Worm (Caenorhabditis elegans) whole organism, L1 larva: ENCODE data around the gene F53A9.6.

Source experiments
- C04F5.9 ChIP-seq: sonication (generic microtip); optimal IDR thresholded peaks from 2 replicates; lab custom pipeline; 2016; ENCODE audit warnings: missing genetic modification characterization, missing compliant biosample characterization
- C16A3.4 ChIP-seq: fragments of 150-350 bp; optimal IDR thresholded peaks from 2 replicates; lab custom pipeline; 2014; ENCODE audit warnings: missing biosample characterization, missing genetic modification characterization
- C34B4.2 ChIP-seq: sonication (generic microtip); optimal IDR thresholded peaks from 2 replicates; lab custom pipeline; 2017; ENCODE audit warnings: mild to moderate bottlenecking, missing genetic modification characterization, missing compliant biosample characterization
- ama-1 ChIP-seq: fragments of 150-350 bp; optimal IDR thresholded peaks from 2 replicates; lab custom pipeline; 2014
- blmp-1 ChIP-seq: fragments of 150-350 bp; optimal IDR thresholded peaks from 2 replicates; lab custom pipeline; 2014; ENCODE audit warnings: missing biosample characterization, missing genetic modification characterization
- ceh-8 ChIP-seq: fragments of 200-800 bp; sonication (Bioruptor generic); optimal IDR thresholded peaks from 2 replicates; lab custom pipeline; 2018; ENCODE audit warnings: mild to moderate bottlenecking, missing genetic modification characterization, moderate library complexity, missing compliant biosample characterization
- ceh-90 ChIP-seq: sonication (generic microtip); optimal IDR thresholded peaks from 2 replicates; lab custom pipeline; 2016; ENCODE audit warnings: missing genetic modification characterization, missing compliant biosample characterization
- egl-27 ChIP-seq, 2 experiments: fragments of 150-350 bp in 1 of 2; sonication (generic microtip); optimal IDR thresholded peaks; 3 replicates each; lab custom pipeline; 2017 to 2018; ENCODE audit warnings: missing biosample characterization in 2 of 2, missing genetic modification characterization in 2 of 2, missing genetic modification reagents in 2 of 2
- elt-2 ChIP-seq: sonication (generic microtip); optimal IDR thresholded peaks from 2 replicates; lab custom pipeline; 2016; ENCODE audit warnings: missing genetic modification characterization, mild to moderate bottlenecking, inconsistent platforms, missing compliant biosample characterization, missing genetic modification reagents
- fos-1 ChIP-seq: fragments of 150-350 bp; optimal IDR thresholded peaks from 2 replicates; lab custom pipeline; 2014; ENCODE audit warnings: missing biosample characterization, missing genetic modification characterization
- grh-1 ChIP-seq: fragments of 200-800 bp; sonication (Bioruptor generic); IDR thresholded peaks from 2 replicates; pipeline ENCODE4 v1.3.6; 2022; ENCODE audit warnings: missing genetic modification reagents, missing genetic modification characterization, missing compliant biosample characterization
- hlh-4 ChIP-seq: sonication (generic microtip); optimal IDR thresholded peaks from 2 replicates; lab custom pipeline; 2016; ENCODE audit warnings: mild to moderate bottlenecking, missing genetic modification characterization, missing compliant biosample characterization
- hpl-2 ChIP-seq: fragments of 150-350 bp; optimal IDR thresholded peaks from 2 replicates; lab custom pipeline; 2014; ENCODE audit warnings: missing biosample characterization, missing genetic modification reagents, missing genetic modification characterization
- isw-1 ChIP-seq: fragments of 200-800 bp; sonication (Bioruptor generic); IDR thresholded peaks from 2 replicates; pipeline ENCODE4 v1.3.6; 2022; ENCODE audit warnings: missing genetic modification characterization, missing compliant biosample characterization
- jun-1 ChIP-seq: fragments of 150-350 bp; optimal IDR thresholded peaks from 2 replicates; lab custom pipeline; 2014; ENCODE audit warnings: missing biosample characterization, missing genetic modification reagents, missing genetic modification characterization
- lin-13 ChIP-seq: fragments of 150-350 bp; optimal IDR thresholded peaks from 2 replicates; lab custom pipeline; 2014; ENCODE audit warnings: missing biosample characterization, missing genetic modification reagents, missing genetic modification characterization
- lin-14 ChIP-seq: fragments of 200-800 bp; sonication (Bioruptor generic); optimal IDR thresholded peaks from 2 replicates; lab custom pipeline; 2018; ENCODE audit warnings: mild to moderate bottlenecking, missing genetic modification characterization, moderate library complexity, missing compliant biosample characterization
- lir-3 ChIP-seq: sonication (generic microtip); optimal IDR thresholded peaks from 2 replicates; lab custom pipeline; 2016; ENCODE audit warnings: mild to moderate bottlenecking, missing genetic modification characterization, moderate library complexity, missing compliant biosample characterization; ENCODE audit not compliant: poor library complexity
- mdl-1 ChIP-seq, 2 experiments: fragments of 150-350 bp; optimal IDR thresholded peaks; 2 replicates each; lab custom pipeline; 2014 to 2017; ENCODE audit warnings: missing biosample characterization in 2 of 2, missing genetic modification characterization in 2 of 2, inconsistent platforms in 1 of 2
- nhr-12 ChIP-seq: sonication (generic microtip); optimal IDR thresholded peaks from 2 replicates; lab custom pipeline; 2017; ENCODE audit warnings: missing biosample characterization, missing genetic modification characterization
- nhr-20 ChIP-seq: sonication (generic microtip); optimal IDR thresholded peaks from 2 replicates; lab custom pipeline; 2016; ENCODE audit warnings: mild to moderate bottlenecking, missing genetic modification characterization, missing compliant biosample characterization
- nhr-47 ChIP-seq: sonication (generic microtip); optimal IDR thresholded peaks from 2 replicates; lab custom pipeline; 2016; ENCODE audit warnings: mild to moderate bottlenecking, missing genetic modification characterization, moderate library complexity, missing compliant biosample characterization
- nhr-85 ChIP-seq: sonication (generic microtip); peaks from one replicate; lab custom pipeline; 2016; ENCODE audit warnings: missing genetic modification characterization, inconsistent platforms, missing compliant biosample characterization
- nhr-90 ChIP-seq: sonication (generic microtip); optimal IDR thresholded peaks from 2 replicates; lab custom pipeline; 2016; ENCODE audit warnings: mild to moderate bottlenecking, missing genetic modification characterization, missing compliant biosample characterization; ENCODE audit not compliant: poor library complexity
- pqm-1 ChIP-seq: sonication (generic microtip); optimal IDR thresholded peaks from 3 replicates; lab custom pipeline; 2017; ENCODE audit warnings: missing biosample characterization, missing genetic modification characterization
- snpc-4 ChIP-seq: fragments of 150-350 bp; optimal IDR thresholded peaks from 2 replicates; lab custom pipeline; 2014; ENCODE audit warnings: missing biosample characterization, missing genetic modification characterization
- snu-23 ChIP-seq: sonication (generic microtip); optimal IDR thresholded peaks from 2 replicates; lab custom pipeline; 2016; ENCODE audit warnings: missing genetic modification characterization, missing compliant biosample characterization
- tbx-2 ChIP-seq: sonication (generic microtip); optimal IDR thresholded peaks from 2 replicates; lab custom pipeline; 2016; ENCODE audit warnings: missing genetic modification characterization, missing compliant biosample characterization
- unc-62 ChIP-seq: fragments of 150-350 bp; optimal IDR thresholded peaks from 2 replicates; lab custom pipeline; 2014; ENCODE audit warnings: missing biosample characterization, missing genetic modification reagents, missing genetic modification characterization
- vab-15 ChIP-seq: sonication (generic microtip); optimal IDR thresholded peaks from 2 replicates; lab custom pipeline; 2017; ENCODE audit warnings: missing genotype, mild to moderate bottlenecking, missing genetic modification characterization, missing compliant biosample characterization
- xbp-1 ChIP-seq: sonication (generic microtip); optimal IDR thresholded peaks from 2 replicates; lab custom pipeline; 2016; ENCODE audit warnings: missing genetic modification characterization, missing compliant biosample characterization
- zag-1 ChIP-seq: fragments of 150-350 bp; optimal IDR thresholded peaks from 2 replicates; lab custom pipeline; 2014; ENCODE audit warnings: missing biosample characterization, missing genetic modification characterization

Gene F53A9.6

DNA sequence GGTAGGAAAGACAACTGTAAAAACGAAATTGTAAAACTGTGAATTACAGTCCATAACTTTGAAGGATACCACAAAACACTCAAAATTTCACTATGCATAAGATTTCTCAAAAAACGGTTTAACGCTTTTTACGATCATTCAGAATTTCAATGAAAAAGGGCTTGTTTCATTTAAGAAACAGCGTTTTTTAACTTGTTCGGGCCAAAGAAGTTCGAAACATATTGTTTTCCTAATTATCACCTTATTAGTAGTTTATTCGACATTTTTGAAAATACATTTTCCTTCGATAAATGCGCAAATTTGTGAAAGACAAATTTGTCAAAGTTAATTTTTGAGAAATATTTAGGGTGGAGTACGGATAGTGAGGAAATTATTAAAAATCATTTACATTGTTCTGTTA is 8.8 kb downstream of the F53A9.6 start:
- no peak for TF ChIP-seq nhr-20 (tag; lab: Kevin White, UChicago)
- no peak for TF ChIP-seq nhr-12 (tag; lab: Kevin White, UChicago)
- no peak for TF ChIP-seq nhr-47 (tag; lab: Kevin White, UChicago)
- no peak for TF ChIP-seq xbp-1 (tag; lab: Kevin White, UChicago)
- no peak for TF ChIP-seq C04F5.9 (tag; lab: Kevin White, UChicago)
- TF ChIP-seq ama-1 (lab: Kevin White, UChicago): no peak
- no peak for TF ChIP-seq C34B4.2 (tag; lab: Kevin White, UChicago)
- no peak for TF ChIP-seq ceh-90 (tag; lab: Kevin White, UChicago)
- TF ChIP-seq elt-2 (tag; lab: Kevin White, UChicago): no peak
- TF ChIP-seq lin-13 (GFP tag; lab: Kevin White, UChicago): no peak
- TF ChIP-seq isw-1: no peak
- TF ChIP-seq mdl-1 (tag; optimal IDR thresholded peaks at IDR 0.05; lab: Kevin White, UChicago): no peak
- TF ChIP-seq zag-1 (tag; lab: Kevin White, UChicago): no peak
- no peak for TF ChIP-seq grh-1 (GFP tag; lab: Robert Waterston, UW)
- TF ChIP-seq vab-15 (tag; lab: Kevin White, UChicago): no peak
- TF ChIP-seq nhr-85 (tag; lab: Kevin White, UChicago): no peak
- no peak for TF ChIP-seq jun-1 (tag; lab: Kevin White, UChicago)

DNA sequence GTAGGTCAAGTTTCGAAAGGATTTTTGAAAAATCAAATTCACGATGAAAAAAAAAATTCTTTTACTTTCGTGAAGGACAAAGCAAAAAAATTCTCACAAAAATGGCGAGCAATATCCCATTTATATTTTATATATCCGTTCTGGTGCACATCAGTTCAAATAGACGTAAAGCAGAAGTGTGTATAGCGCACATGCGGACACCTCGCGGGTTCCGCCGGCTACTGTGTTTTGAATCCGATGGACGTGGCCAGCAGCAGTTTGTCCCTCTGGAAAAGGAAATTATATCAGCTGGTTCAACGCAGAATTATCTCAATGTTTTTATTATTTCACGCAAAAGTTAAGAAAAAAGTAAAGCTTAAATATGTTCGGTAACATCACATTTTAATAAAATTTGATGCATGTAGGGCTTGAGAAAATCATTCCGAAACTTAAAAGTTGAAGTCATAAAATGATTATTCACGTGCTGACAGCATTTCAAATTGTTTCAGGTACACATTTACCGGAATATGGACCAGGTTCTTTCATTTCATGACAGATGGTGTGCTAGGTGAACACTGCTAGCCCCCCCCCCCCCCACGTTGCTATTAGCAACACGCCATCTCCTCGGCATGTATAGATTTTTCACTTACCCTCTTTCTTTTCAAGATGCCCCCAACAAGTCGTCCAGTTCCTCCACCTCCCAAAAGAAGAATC is 9.8 kb downstream of the F53A9.6 start, which contains the start of gene jbts-14:
TSS of gene jbts-14 (plus strand) at position 643 of the 693 bp plus-strand sequence.
- no peak for TF ChIP-seq C16A3.4
- TF ChIP-seq snpc-4 (tag; lab: Kevin White, UChicago): peak; percentile 76

DNA sequence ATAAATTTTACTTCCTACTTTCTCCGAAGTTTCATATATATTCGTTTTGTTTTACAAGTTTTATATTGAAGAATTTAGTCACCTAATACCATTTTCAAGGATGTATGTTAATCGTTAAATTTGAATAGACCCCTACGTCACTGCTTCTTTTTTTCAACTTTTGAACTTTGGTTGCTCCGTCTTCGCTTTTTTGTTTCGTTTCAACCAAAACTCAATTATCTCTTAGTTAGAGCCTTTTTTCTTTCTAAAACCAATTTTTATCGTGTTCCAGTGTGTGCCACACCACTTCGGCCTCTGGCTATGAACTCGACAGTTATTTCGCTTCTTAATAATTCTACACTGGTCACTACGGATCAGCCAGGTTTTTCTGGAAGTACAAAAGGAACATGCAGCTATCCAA is 16.1 kb downstream of the F53A9.6 start, which contains the start of gene frpr-8:
TSS of gene frpr-8 (plus strand) at position 301 of the 400 bp plus-strand sequence.
- TF ChIP-seq nhr-47 (tag; lab: Kevin White, UChicago): no peak
- no peak for TF ChIP-seq mdl-1 (tag; optimal IDR thresholded peaks at IDR 0.05; lab: Kevin White, UChicago)
- TF ChIP-seq tbx-2 (tag; lab: Kevin White, UChicago): no peak
- no peak for TF ChIP-seq ceh-8 (GFP tag; lab: Kevin White, UChicago)
- TF ChIP-seq hpl-2 (GFP tag; lab: Kevin White, UChicago): no peak
- no peak for TF ChIP-seq hlh-4

DNA sequence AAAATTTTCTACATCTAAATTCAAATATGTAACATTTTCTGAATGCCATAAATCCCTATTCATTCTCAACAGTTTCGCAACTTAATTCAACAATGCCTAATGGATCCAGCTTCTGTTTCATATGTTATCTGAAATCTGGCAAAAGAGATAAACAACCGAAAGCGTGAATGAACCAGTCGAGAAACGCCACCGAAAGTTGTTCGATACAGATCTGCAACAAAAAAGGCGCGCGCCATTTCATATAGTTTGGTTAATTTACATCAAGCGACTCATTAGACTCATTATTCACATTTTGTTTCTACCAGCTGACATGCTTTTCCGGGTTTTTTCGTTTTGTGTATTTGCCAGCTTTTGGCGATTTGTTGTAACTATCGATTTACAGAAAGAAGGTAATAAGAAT is 32.0 kb downstream of the F53A9.6 start, which contains the start of gene K09E2.1:
TSS of gene K09E2.1 (plus strand) at position 301 of the 400 bp plus-strand sequence.
- TF ChIP-seq blmp-1 (tag; lab: Kevin White, UChicago) (no peak), egl-27 (tag; optimal IDR thresholded peaks at IDR 0.05; lab: Kevin White, UChicago) (no peak), elt-2 (tag; lab: Kevin White, UChicago) (no peak), lir-3 (tag; lab: Kevin White, UChicago) (no peak), nhr-90 (no peak), fos-1 (no peak), mdl-1 (tag; optimal IDR thresholded peaks at IDR 0.05; lab: Kevin White, UChicago) (no peak)

DNA sequence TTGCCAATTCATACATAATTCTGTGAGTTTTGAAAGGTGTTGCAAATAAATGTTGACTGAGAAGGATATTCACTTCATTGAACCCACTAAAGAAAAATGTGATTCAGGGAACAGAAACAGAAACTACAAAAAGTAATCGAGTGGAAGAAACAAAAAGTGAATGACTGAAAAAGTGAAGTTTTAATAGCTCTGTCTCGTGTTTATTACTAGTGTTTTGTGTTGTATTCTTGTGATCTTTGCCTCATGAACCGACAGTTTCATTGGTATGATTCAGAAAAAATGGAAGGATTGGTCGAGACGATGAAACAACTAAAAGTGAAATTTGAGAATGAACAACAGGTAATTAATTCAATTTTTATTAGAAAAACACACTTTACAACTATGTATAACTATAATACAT is 35.7 kb downstream of the F53A9.6 start:
- TF ChIP-seq snu-23 (GFP tag; lab: Kevin White, UChicago) (no peak), pqm-1 (tag; lab: Kevin White, UChicago) (no peak), lin-14 (GFP tag; lab: Kevin White, UChicago) (peak; percentile 28), nhr-85 (tag; lab: Kevin White, UChicago) (peak; percentile 8), unc-62 (GFP tag; lab: Kevin White, UChicago) (no peak), blmp-1 (tag; lab: Kevin White, UChicago) (peak; percentile 7)
